Worm (Caenorhabditis elegans): ENCODE results near the gene cux-7.
A peak's percentile ranks its signal among the peaks of the same experiment; 100 is the strongest.

Gene cux-7

ce11 chrIII:7498346-7498745 is 22.3 kb downstream of the cux-7 start (continued):
- peak in 1 of 2 experiments; percentile 66 for TF ChIP-seq hif-1 (tag; optimal IDR thresholded peaks at IDR 0.05)
- TF ChIP-seq duxl-1 (tag; optimal IDR thresholded peaks at IDR 0.05; ENCODE audit: poor library complexity): peak; percentile 72
- TF ChIP-seq nhr-10 (tag; optimal IDR thresholded peaks at IDR 0.05): peak; percentile 0
- TF ChIP-seq ZK337.2 (GFP tag; IDR thresholded peaks at IDR 0.05): no peak
- TF ChIP-seq pqm-1 (tag; optimal IDR thresholded peaks at IDR 0.05): peak; percentile 94
- peak; percentile 63 to 91 for TF ChIP-seq lsy-2 (tag; optimal IDR thresholded peaks at IDR 0.05)
- peak; percentile 96 for TF ChIP-seq mep-1 (tag; optimal IDR thresholded peaks at IDR 0.05)
- no peak for TF ChIP-seq zip-2 (tag; optimal IDR thresholded peaks at IDR 0.05)
- TF ChIP-seq lin-13 (GFP tag; optimal IDR thresholded peaks at IDR 0.05): peak; percentile 98
- TF ChIP-seq vab-7 (GFP tag; IDR thresholded peaks at IDR 0.05): 0 out of 2 replicates have a peak, but pooled peaks have one; percentile 50
- no peak for TF ChIP-seq F49E8.2 (tag; optimal IDR thresholded peaks at IDR 0.05; ENCODE audit: borderline replicate concordance)
- TF ChIP-seq set-16 (GFP tag; IDR thresholded peaks at IDR 0.05): peak; percentile 50; the same call in 1 of the 2 replicates
- peak; percentile 59 for TF ChIP-seq pha-4 (GFP tag; IDR thresholded peaks at IDR 0.05)
- TF ChIP-seq pha-4 (tag; optimal IDR thresholded peaks at IDR 0.05): no peak
- no peak for TF ChIP-seq R02D3.7 (tag; optimal IDR thresholded peaks at IDR 0.05)
- TF ChIP-seq rbr-2 (tag; optimal IDR thresholded peaks at IDR 0.05): peak; percentile 83
- peak; percentile 87 for TF ChIP-seq T20F7.1 (GFP tag; optimal IDR thresholded peaks at IDR 0.05)
- TF ChIP-seq nhr-25 (tag; optimal IDR thresholded peaks at IDR 0.05; ENCODE audit: borderline replicate concordance, insufficient read depth): peak; percentile 29
- TF ChIP-seq ceh-32 (tag; optimal IDR thresholded peaks at IDR 0.05; ENCODE audit: poor library complexity): no peak
- no peak for TF ChIP-seq daf-19 (GFP tag; conservative IDR thresholded peaks at IDR 0.05)
- no peak for TF ChIP-seq saeg-2 (GFP tag; IDR thresholded peaks at IDR 0.05)
- peak; percentile 48 for TF ChIP-seq unc-130 (GFP tag; optimal IDR thresholded peaks at IDR 0.05)
- peak; percentile 82 for TF ChIP-seq mes-2 (tag; optimal IDR thresholded peaks at IDR 0.05; ENCODE audit: poor library complexity, severe bottlenecking)
- peak; percentile 75 to 96 for TF ChIP-seq mdl-1 (tag; optimal IDR thresholded peaks at IDR 0.05)
- no peak for TF ChIP-seq ces-1 (GFP tag; optimal IDR thresholded peaks at IDR 0.05)
- no peak for TF ChIP-seq cey-2 (tag; optimal IDR thresholded peaks at IDR 0.05; ENCODE audit: borderline replicate concordance, insufficient read depth)
- 0 out of 2 replicates have a peak, but pooled peaks have one; percentile 55 for TF ChIP-seq arid-1 (GFP tag; conservative IDR thresholded peaks at IDR 0.05)
- TF ChIP-seq dmd-8 (GFP tag; IDR thresholded peaks at IDR 0.05): no peak
- TF ChIP-seq daf-16 (GFP tag; optimal IDR thresholded peaks at IDR 0.05): peak; percentile 40 to 61
- peak; percentile 63 for TF ChIP-seq daf-16 (tag; optimal IDR thresholded peaks at IDR 0.05)
- peak; percentile 32; the same call in 1 of the 2 replicates for TF ChIP-seq ctbp-1 (GFP tag; IDR thresholded peaks at IDR 0.05)
- TF ChIP-seq nhr-42 (GFP tag; IDR thresholded peaks at IDR 0.05): 0 out of 2 replicates have a peak, but pooled peaks have one; percentile 23
- no peak for TF ChIP-seq Y48G9A.11 (GFP tag; IDR thresholded peaks at IDR 0.05)
- TF ChIP-seq lin-29 (GFP tag; IDR thresholded peaks at IDR 0.05): no peak
- TF ChIP-seq nhr-11 (tag; optimal IDR thresholded peaks at IDR 0.05): peak; percentile 86
- TF ChIP-seq aha-1 (tag): peak; percentile 67
- TF ChIP-seq Y105C5A.15 (GFP tag; IDR thresholded peaks at IDR 0.05): 0 out of 2 replicates have a peak, but pooled peaks have one; percentile 20

ce11 chrIII:7497782-7498266 is 22.8 kb downstream of the cux-7 start, which contains the start of gene cgh-1:
Gene cgh-1, minus strand, starts transcription at chrIII:7497832.
- TF ChIP-seq vab-7 (GFP tag; IDR thresholded peaks at IDR 0.05) (0 out of 2 replicates have a peak, but pooled peaks have one; percentile 14), ctbp-1 (GFP tag; IDR thresholded peaks at IDR 0.05) (peak; percentile 30; the same call in 1 of the 2 replicates), ztf-11 (tag; optimal IDR thresholded peaks at IDR 0.05) (no peak), mes-2 (tag; optimal IDR thresholded peaks at IDR 0.05; ENCODE audit: poor library complexity, severe bottlenecking) (peak; percentile 28), nhr-41 (GFP tag; IDR thresholded peaks at IDR 0.05) (0 out of 2 replicates have a peak, but pooled peaks have one; percentile 4), snpc-1.2 (GFP tag; IDR thresholded peaks at IDR 0.05) (peak; percentile 58; the same call in 1 of the 2 replicates), unc-62 (GFP tag; optimal IDR thresholded peaks at IDR 0.05 in 1 of 2) (peak in 1 of 2 experiments; percentile 69), unc-62 (tag; optimal IDR thresholded peaks at IDR 0.05) (no peak), nhr-25 (tag; optimal IDR thresholded peaks at IDR 0.05; ENCODE audit: borderline replicate concordance, insufficient read depth) (no peak), T20F7.1 (GFP tag; optimal IDR thresholded peaks at IDR 0.05) (no peak)

Measured in whole organism, L4 larva.